Worm (Caenorhabditis elegans) whole organism, mixed stage, embryonic: Measurements from ENCODE around the gene C15H11.13.

Experiments
- elt-3 ChIP-seq: fragments of 150-350 bp; optimal IDR thresholded peaks from 2 replicates; lab custom pipeline; 2014; ENCODE audit warnings: missing biosample characterization, missing genetic modification characterization
- nhr-12 ChIP-seq: fragments of 150-350 bp; optimal IDR thresholded peaks from 2 replicates; lab custom pipeline; 2014; ENCODE audit warnings: missing biosample characterization, missing genetic modification characterization
- nhr-28 ChIP-seq: fragments of 150-350 bp; optimal IDR thresholded peaks from 2 replicates; lab custom pipeline; 2014; ENCODE audit warnings: missing biosample characterization, missing genetic modification characterization
- ztf-11 ChIP-seq: fragments of 150-350 bp; optimal IDR thresholded peaks from 2 replicates; lab custom pipeline; 2014; ENCODE audit warnings: missing biosample characterization, missing genetic modification characterization

DNA sequence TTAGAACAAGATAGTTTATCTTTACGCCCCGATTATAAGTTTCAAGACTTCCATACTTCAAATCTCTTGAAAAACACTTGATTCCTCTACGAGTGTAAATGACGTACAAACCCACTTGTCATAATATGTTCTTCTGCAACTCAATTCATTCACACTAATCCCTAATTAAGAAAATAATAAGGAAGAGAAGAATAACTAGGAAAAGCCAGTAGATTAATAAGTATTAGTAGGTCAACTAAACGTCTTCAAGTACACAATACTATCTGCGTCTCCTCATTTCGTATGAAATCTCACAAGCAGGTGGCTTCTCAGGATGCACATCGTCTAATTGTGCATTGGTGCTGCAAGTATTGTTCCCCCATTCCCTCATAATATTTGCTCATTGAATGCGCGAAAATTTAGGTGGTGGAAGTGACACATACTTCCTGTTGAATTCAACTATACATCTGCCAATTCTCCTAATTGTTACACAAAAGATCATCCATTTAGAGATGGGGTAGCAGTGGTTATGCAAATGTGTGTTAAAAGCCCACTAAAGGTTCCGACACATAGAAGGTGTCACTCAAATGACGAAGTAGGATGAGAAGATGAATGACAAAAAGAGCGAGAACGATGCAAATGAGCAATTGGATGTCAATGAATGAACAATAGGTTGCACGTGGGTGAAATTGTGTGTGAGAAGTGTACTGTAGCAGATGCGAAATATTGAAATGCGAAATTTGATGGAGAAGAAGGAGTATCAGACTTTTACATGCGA lies 32.4 kb downstream of the C15H11.13 start:
- no peak for TF ChIP-seq elt-3 (tag; lab: Kevin White, UChicago)
- TF ChIP-seq ztf-11 (tag; lab: Kevin White, UChicago), result no peak
- TF ChIP-seq nhr-12 (tag; lab: Kevin White, UChicago), result no peak
- TF ChIP-seq nhr-28, result no peak
